Worm (Caenorhabditis elegans) whole organism, L2 larva: ENCODE measurements around the gene tbb-2.
A peak's percentile ranks its signal among the peaks of the same experiment; 100 is the strongest.

Source experiments
- C34F6.9 ChIP-seq: fragments of 150-350 bp; optimal IDR thresholded peaks from 2 replicates; lab custom pipeline; 2014; ENCODE audit warnings: missing biosample characterization, missing genetic modification characterization
- F13H6.1 ChIP-seq: sonication (generic microtip); optimal IDR thresholded peaks from 2 replicates; lab custom pipeline; 2016; ENCODE audit warnings: missing genetic modification characterization, missing compliant biosample characterization
- Y55F3AM.14 ChIP-seq: fragments of 200-800 bp; sonication (Bioruptor generic); optimal IDR thresholded peaks from 2 replicates; lab custom pipeline; 2018; ENCODE audit warnings: mild to moderate bottlenecking, missing genetic modification characterization, missing compliant biosample characterization
- ZK546.5 ChIP-seq: sonication (generic microtip); optimal IDR thresholded peaks from 2 replicates; lab custom pipeline; 2017; ENCODE audit warnings: missing biosample characterization, missing genetic modification characterization
- alr-1 ChIP-seq: fragments of 150-350 bp; optimal IDR thresholded peaks from 2 replicates; lab custom pipeline; 2014; ENCODE audit warnings: missing biosample characterization, missing genetic modification characterization
- blmp-1 ChIP-seq: sonication (generic microtip); optimal IDR thresholded peaks from 2 replicates; lab custom pipeline; 2017; ENCODE audit warnings: missing genetic modification characterization, mild to moderate bottlenecking, missing compliant biosample characterization, antibody characterized with exemption, moderate library complexity; ENCODE audit not compliant: insufficient read depth
- ceh-16 ChIP-seq: fragments of 150-350 bp; optimal IDR thresholded peaks from 2 replicates; lab custom pipeline; 2014; ENCODE audit warnings: missing biosample characterization, missing genetic modification characterization
- crh-2 ChIP-seq: sonication (generic microtip); optimal IDR thresholded peaks from 2 replicates; lab custom pipeline; 2017; ENCODE audit warnings: missing biosample characterization, missing genetic modification characterization
- dmd-4 ChIP-seq: sonication (generic microtip); optimal IDR thresholded peaks from 2 replicates; lab custom pipeline; 2017; ENCODE audit warnings: missing biosample characterization, missing genetic modification characterization
- elt-3 ChIP-seq: sonication (generic microtip); optimal IDR thresholded peaks from 2 replicates; lab custom pipeline; 2017; ENCODE audit warnings: missing biosample characterization, missing genetic modification characterization
- fos-1 ChIP-seq: fragments of 150-350 bp; optimal IDR thresholded peaks from 2 replicates; lab custom pipeline; 2014; ENCODE audit warnings: missing biosample characterization, missing genetic modification characterization
- gmeb-1 ChIP-seq: fragments of 150-350 bp; optimal IDR thresholded peaks from 2 replicates; lab custom pipeline; 2014; ENCODE audit warnings: missing biosample characterization, missing genetic modification characterization
- lin-11 ChIP-seq: fragments of 150-350 bp; sonication (generic microtip); optimal IDR thresholded peaks from 2 replicates; lab custom pipeline; 2014; ENCODE audit warnings: missing biosample characterization, missing genetic modification characterization, inconsistent platforms, mixed read lengths
- lin-13 ChIP-seq: fragments of 150-350 bp; optimal IDR thresholded peaks from 2 replicates; lab custom pipeline; 2014; ENCODE audit warnings: missing biosample characterization, missing genetic modification reagents, missing genetic modification characterization
- lsy-2 ChIP-seq, 2 experiments: fragments of 150-350 bp in 1 of 2; sonication (generic microtip) in 1 of 2; optimal IDR thresholded peaks; 2 replicates each; lab custom pipeline; 2014 to 2017; ENCODE audit warnings: missing biosample characterization in 2 of 2, missing genetic modification characterization in 2 of 2
- mab-5 ChIP-seq: fragments of 150-350 bp; optimal IDR thresholded peaks from 2 replicates; lab custom pipeline; 2014; ENCODE audit warnings: missing biosample characterization, missing genetic modification characterization
- mbf-1 ChIP-seq: sonication (generic microtip); optimal IDR thresholded peaks from 2 replicates; lab custom pipeline; 2017; ENCODE audit warnings: missing biosample characterization, missing genetic modification characterization
- mdl-1 ChIP-seq, 2 experiments: fragments of 150-350 bp in 1 of 2; sonication (generic microtip) in 1 of 2; optimal IDR thresholded peaks; 2 replicates each; lab custom pipeline; 2017; ENCODE audit warnings: missing biosample characterization in 2 of 2, missing genetic modification characterization in 2 of 2
- nhr-11 ChIP-seq: fragments of 150-350 bp; optimal IDR thresholded peaks from 2 replicates; lab custom pipeline; 2014; ENCODE audit warnings: missing biosample characterization, missing genetic modification characterization
- nhr-129 ChIP-seq: fragments of 150-350 bp; optimal IDR thresholded peaks from 2 replicates; lab custom pipeline; 2014; ENCODE audit warnings: missing biosample characterization, missing genetic modification characterization
- nhr-21 ChIP-seq: fragments of 150-350 bp; optimal IDR thresholded peaks from 2 replicates; lab custom pipeline; 2014; ENCODE audit warnings: missing biosample characterization, missing genetic modification characterization
- nhr-237 ChIP-seq: fragments of 150-350 bp; optimal IDR thresholded peaks from 2 replicates; lab custom pipeline; 2014; ENCODE audit warnings: missing biosample characterization, missing genetic modification characterization
- nhr-25 ChIP-seq: fragments of 150-350 bp; sonication (generic microtip); optimal IDR thresholded peaks from 3 replicates; lab custom pipeline; 2014; ENCODE audit warnings: missing biosample characterization, missing genetic modification characterization
- nhr-77 ChIP-seq: fragments of 150-350 bp; optimal IDR thresholded peaks from 2 replicates; lab custom pipeline; 2014; ENCODE audit warnings: missing biosample characterization, missing genetic modification characterization
- peb-1 ChIP-seq: fragments of 150-350 bp; optimal IDR thresholded peaks from 2 replicates; lab custom pipeline; 2014; ENCODE audit warnings: missing biosample characterization, missing genetic modification characterization
- sem-4 ChIP-seq: fragments of 150-350 bp; optimal IDR thresholded peaks from 2 replicates; lab custom pipeline; 2014; ENCODE audit warnings: missing biosample characterization, missing genetic modification reagents, missing genetic modification characterization
- sma-3 ChIP-seq: sonication (generic microtip); optimal IDR thresholded peaks from 2 replicates; lab custom pipeline; 2016; ENCODE audit warnings: missing genetic modification reagents, missing genetic modification characterization, missing compliant biosample characterization
- sma-9 ChIP-seq, 2 experiments: fragments of 150-350 bp in 1 of 2; sonication (generic microtip) in 1 of 2; optimal IDR thresholded peaks; 2 replicates each; lab custom pipeline; 2014 to 2016; ENCODE audit warnings: missing genetic modification characterization in 2 of 2, mild to moderate bottlenecking in 1 of 2, missing biosample characterization in 1 of 2, missing compliant biosample characterization in 1 of 2, missing genetic modification reagents in 1 of 2, moderate library complexity in 1 of 2
- snpc-4 ChIP-seq: fragments of 150-350 bp; optimal IDR thresholded peaks from 2 replicates; lab custom pipeline; 2014; ENCODE audit warnings: missing biosample characterization, missing genetic modification characterization
- unc-39 ChIP-seq: fragments of 150-350 bp; optimal IDR thresholded peaks from 2 replicates; lab custom pipeline; 2014; ENCODE audit warnings: missing biosample characterization, missing genetic modification characterization
- unc-55 ChIP-seq: fragments of 150-350 bp; sonication (generic microtip); optimal IDR thresholded peaks from 3 replicates; lab custom pipeline; 2014; ENCODE audit warnings: missing biosample characterization, missing genetic modification reagents, missing genetic modification characterization
- unc-62 ChIP-seq: fragments of 150-350 bp; optimal IDR thresholded peaks from 2 replicates; lab custom pipeline; 2014; ENCODE audit warnings: missing biosample characterization, missing genetic modification reagents, missing genetic modification characterization
- ztf-1 ChIP-seq: fragments of 200-800 bp; sonication (Bioruptor generic); conservative IDR thresholded peaks from 2 replicates; pipeline ENCODE4 v1.3.6; 2022; ENCODE audit warnings: missing genetic modification characterization, missing compliant biosample characterization
- ztf-4 ChIP-seq: fragments of 150-350 bp; optimal IDR thresholded peaks from 2 replicates; lab custom pipeline; 2014; ENCODE audit warnings: missing biosample characterization, missing genetic modification characterization

tbb-2 gene

DNA sequence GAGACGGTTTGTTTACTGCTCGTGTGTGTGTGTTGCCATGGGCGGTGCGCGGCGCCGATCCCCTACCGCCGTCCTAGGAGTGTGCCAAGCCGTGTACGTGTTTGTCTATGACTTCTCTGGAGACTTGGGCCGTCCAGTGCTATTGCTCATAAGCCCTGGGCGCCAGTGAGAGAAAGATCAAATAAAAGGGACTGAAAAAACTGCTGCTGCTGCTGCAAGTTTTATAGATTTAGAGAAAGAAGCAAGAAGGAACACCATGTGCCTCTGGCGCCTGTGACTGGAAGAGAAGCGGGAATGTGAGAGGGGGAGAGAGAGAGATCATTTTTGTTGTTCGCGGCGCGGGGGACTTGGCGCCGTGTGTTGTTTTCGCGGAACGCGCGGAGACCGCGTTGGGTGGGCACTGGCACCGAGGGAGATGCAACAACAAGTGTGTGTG is 33.4 kb downstream of the tbb-2 start:
- TF ChIP-seq unc-39 (tag; lab: Kevin White, UChicago) (no peak), lsy-2 (tag; optimal IDR thresholded peaks at IDR 0.05; lab: Kevin White, UChicago) (peak in 1 of 2 experiments; percentile 34), Y55F3AM.14 (GFP tag; lab: Kevin White, UChicago) (peak; percentile 14), nhr-129 (tag; lab: Kevin White, UChicago) (peak; percentile 45), fos-1 (tag; lab: Kevin White, UChicago) (peak; percentile 0), mdl-1 (tag; optimal IDR thresholded peaks at IDR 0.05; lab: Kevin White, UChicago) (peak in 1 of 2 experiments; percentile 35), lin-11 (tag; lab: Kevin White, UChicago) (peak; percentile 13), ceh-16 (tag; lab: Kevin White, UChicago) (no peak), sma-9 (GFP tag; optimal IDR thresholded peaks at IDR 0.05; lab: Kevin White, UChicago) (peak; percentile 12), sma-9 (tag; optimal IDR thresholded peaks at IDR 0.05; lab: Kevin White, UChicago) (no peak), C34F6.9 (tag; lab: Kevin White, UChicago) (peak; percentile 8), F13H6.1 (tag; lab: Kevin White, UChicago) (peak; percentile 82), ZK546.5 (no peak)
- TF ChIP-seq, all 48 proteins: peak for 9

DNA sequence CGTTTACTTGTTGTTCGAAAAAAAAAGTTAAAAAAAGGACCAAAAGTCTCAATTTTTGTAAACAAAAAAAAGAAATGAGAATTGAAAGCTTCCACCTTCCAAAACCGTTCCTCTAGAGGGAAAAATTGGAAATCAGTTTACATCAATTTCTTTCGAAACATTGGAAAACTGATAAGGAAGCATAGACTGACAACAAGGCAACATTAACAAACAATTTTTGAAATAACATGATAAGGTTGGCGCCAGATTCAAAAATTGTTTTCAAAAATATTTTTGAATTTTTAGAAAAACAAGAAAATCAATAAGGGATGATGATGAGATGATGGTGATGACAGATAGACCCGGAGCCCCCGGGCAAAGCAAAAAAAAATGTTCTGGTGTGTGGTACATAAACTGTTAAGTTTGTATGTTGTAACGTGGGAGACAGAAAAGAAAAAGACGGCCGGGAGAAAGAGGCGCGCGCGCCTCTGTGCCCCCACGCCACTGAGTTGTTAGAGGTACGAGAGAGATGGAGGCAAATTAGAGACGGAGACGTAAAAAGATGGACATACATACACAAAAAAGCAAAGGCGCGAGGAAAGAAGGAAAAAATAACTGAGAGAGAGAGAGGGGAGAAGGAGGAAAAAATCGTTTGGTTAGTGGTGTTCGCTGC is 37.3 kb downstream of the tbb-2 start:
- peak; percentile 27 for TF ChIP-seq ztf-4 (tag; lab: Kevin White, UChicago)
- TF ChIP-seq nhr-21 (tag; lab: Kevin White, UChicago) = no peak
- TF ChIP-seq mbf-1 (tag; lab: Kevin White, UChicago) = no peak
- TF ChIP-seq nhr-237 (tag; lab: Kevin White, UChicago) = no peak
- TF ChIP-seq sma-9 (GFP tag; optimal IDR thresholded peaks at IDR 0.05; lab: Kevin White, UChicago) = peak; percentile 54
- no peak for TF ChIP-seq sma-9 (tag; optimal IDR thresholded peaks at IDR 0.05; lab: Kevin White, UChicago)
- TF ChIP-seq sma-3 (GFP tag; lab: Kevin White, UChicago) = peak; percentile 41
- no peak for TF ChIP-seq blmp-1
- TF ChIP-seq dmd-4 = no peak
- no peak for TF ChIP-seq nhr-11 (tag; lab: Kevin White, UChicago)
- TF ChIP-seq lsy-2 (tag; optimal IDR thresholded peaks at IDR 0.05; lab: Kevin White, UChicago) = peak; percentile 33 to 48
- peak; percentile 55 for TF ChIP-seq nhr-129 (tag; lab: Kevin White, UChicago)
- peak; percentile 89 for TF ChIP-seq F13H6.1 (tag; lab: Kevin White, UChicago)
- no peak for TF ChIP-seq nhr-77 (tag; lab: Kevin White, UChicago)
- TF ChIP-seq unc-55 (GFP tag; lab: Kevin White, UChicago) = peak; percentile 69
- peak; percentile 71 for TF ChIP-seq crh-2 (tag; lab: Kevin White, UChicago)
- peak; percentile 14 for TF ChIP-seq fos-1 (tag; lab: Kevin White, UChicago)
- TF ChIP-seq nhr-25 (tag; lab: Kevin White, UChicago) = peak; percentile 62
- TF ChIP-seq alr-1 = no peak
- TF ChIP-seq snpc-4 (tag; lab: Kevin White, UChicago) = no peak
- TF ChIP-seq gmeb-1 (tag; lab: Kevin White, UChicago) = peak; percentile 17
- TF ChIP-seq C34F6.9 (tag; lab: Kevin White, UChicago) = peak; percentile 64
- TF ChIP-seq lin-13 (GFP tag; lab: Kevin White, UChicago) = peak; percentile 38
- TF ChIP-seq sem-4 (tag; lab: Kevin White, UChicago) = peak; percentile 65
- TF ChIP-seq mdl-1 (tag; optimal IDR thresholded peaks at IDR 0.05; lab: Kevin White, UChicago) = peak; percentile 25 to 45
- TF ChIP-seq ztf-1 (GFP tag; lab: Robert Waterston, UW) = no peak
- no peak for TF ChIP-seq unc-39 (tag; lab: Kevin White, UChicago)

DNA sequence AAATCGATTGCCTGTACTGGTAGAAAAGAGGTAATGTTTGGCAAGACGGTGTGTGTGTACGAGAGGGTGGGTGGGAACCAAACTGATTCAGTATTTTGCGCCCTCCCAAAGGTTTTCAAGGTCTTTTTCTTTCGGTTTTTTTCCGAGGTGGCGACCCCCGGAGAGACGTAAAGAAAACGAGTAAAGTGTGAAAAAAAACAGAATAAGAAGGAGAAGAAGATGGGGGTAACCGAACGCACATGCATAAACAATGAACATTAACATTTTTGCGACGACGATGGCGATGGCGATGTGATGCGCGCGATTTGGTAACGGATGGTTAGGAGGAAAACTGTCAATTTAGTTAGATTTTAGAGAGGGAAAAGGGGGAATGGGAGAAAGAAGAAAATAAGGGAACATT is 39.0 kb downstream of the tbb-2 start:
- TF ChIP-seq elt-3 (tag; lab: Kevin White, UChicago) = no peak
- TF ChIP-seq nhr-25 (tag; lab: Kevin White, UChicago) = peak; percentile 38
- TF ChIP-seq crh-2 (tag; lab: Kevin White, UChicago) = peak; percentile 37
- TF ChIP-seq fos-1 (tag; lab: Kevin White, UChicago) = peak; percentile 8
- peak; percentile 9 for TF ChIP-seq unc-55 (GFP tag; lab: Kevin White, UChicago)

DNA sequence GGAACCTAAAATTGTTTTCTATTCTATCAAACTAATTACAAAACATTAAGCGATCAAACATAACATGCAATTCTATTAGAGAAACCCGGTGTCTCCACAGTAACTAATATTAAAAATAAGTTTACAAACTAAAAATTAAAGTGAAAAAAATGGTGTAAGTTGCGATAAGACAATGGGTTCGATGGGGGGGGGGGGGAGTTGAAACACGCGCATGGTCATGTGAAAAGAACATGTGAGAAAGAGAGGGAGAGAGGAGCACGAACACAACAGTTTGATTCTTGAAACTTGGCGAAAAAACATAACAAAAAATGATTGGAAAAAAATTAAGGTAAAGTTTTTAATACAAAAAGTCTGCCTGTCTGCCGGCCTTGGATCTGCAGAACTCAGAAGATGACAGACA is 40.4 kb downstream of the tbb-2 start:
- TF ChIP-seq unc-62 (GFP tag; lab: Kevin White, UChicago) = no peak
- TF ChIP-seq mab-5 (tag; lab: Kevin White, UChicago) = no peak
- no peak for TF ChIP-seq dmd-4
- no peak for TF ChIP-seq peb-1 (tag; lab: Kevin White, UChicago)
- TF ChIP-seq mdl-1 (tag; optimal IDR thresholded peaks at IDR 0.05; lab: Kevin White, UChicago) = no peak
